Fruit fly (Drosophila melanogaster) whole organism, embryonic: ENCODE data around the gene MED27.

ENCODE experiments used
- Atf6 ChIP-seq: fragments of 200-800 bp; sonication (Bioruptor generic); IDR thresholded peaks from 2 replicates; pipeline ENCODE4 v1.3.6; 2022; ENCODE audit warnings: missing biosample characterization, missing genetic modification characterization
- CG10565 ChIP-seq: fragments of 200-800 bp; sonication (Bioruptor generic); optimal IDR thresholded peaks from 3 replicates; lab custom pipeline; 2016; ENCODE audit warnings: missing biosample characterization, mild to moderate bottlenecking, missing genetic modification characterization
- CG14965 ChIP-seq: fragments of 200-800 bp; sonication (Bioruptor generic); optimal IDR thresholded peaks from 2 replicates; lab custom pipeline; 2016; ENCODE audit warnings: missing biosample characterization, missing genetic modification characterization, borderline replicate concordance
- CG17186 ChIP-seq: fragments of 200-800 bp; sonication (Bioruptor generic); optimal IDR thresholded peaks from 3 replicates; lab custom pipeline; 2017; ENCODE audit warnings: missing biosample characterization, missing genetic modification reagents, missing genetic modification characterization
- CG17568 ChIP-seq: fragments of 200-800 bp; sonication (Bioruptor generic); optimal IDR thresholded peaks from 2 replicates; lab custom pipeline; 2018; ENCODE audit warnings: missing biosample characterization, mild to moderate bottlenecking, missing genetic modification characterization, moderate library complexity
- CG18619 ChIP-seq: fragments of 200-800 bp; sonication (Bioruptor generic); optimal IDR thresholded peaks from 3 replicates; lab custom pipeline; 2017; ENCODE audit warnings: missing biosample characterization, mild to moderate bottlenecking, missing genetic modification characterization
- CG18764 ChIP-seq: fragments of 200-800 bp; sonication (Bioruptor generic); optimal IDR thresholded peaks from 3 replicates; lab custom pipeline; 2016; ENCODE audit warnings: missing biosample characterization, missing genetic modification characterization
- CG2678 ChIP-seq: fragments of 200-800 bp; sonication (Bioruptor generic); optimal IDR thresholded peaks from 3 replicates; lab custom pipeline; 2019; ENCODE audit warnings: missing biosample characterization, mild to moderate bottlenecking, missing genetic modification characterization, moderate library complexity
- CG2712 ChIP-seq: fragments of 200-800 bp; optimal IDR thresholded peaks from 3 replicates; lab custom pipeline; 2019; ENCODE audit warnings: missing biosample characterization, mild to moderate bottlenecking, missing genetic modification characterization, moderate library complexity
- CG3065 ChIP-seq: fragments of 200-800 bp; sonication (Bioruptor generic); optimal IDR thresholded peaks from 2 replicates; lab custom pipeline; 2016; ENCODE audit warnings: missing biosample characterization, missing genetic modification characterization
- CG31441 ChIP-seq: fragments of 200-800 bp; sonication (Bioruptor generic); IDR thresholded peaks from 2 replicates; pipeline ENCODE4 v1.3.6; 2022; ENCODE audit warnings: missing biosample characterization, missing genetic modification characterization
- CG3838 ChIP-seq: fragments of 200-800 bp; sonication (Bioruptor generic); optimal IDR thresholded peaks from 3 replicates; lab custom pipeline; 2016; ENCODE audit warnings: missing biosample characterization, missing genetic modification characterization
- CG4424 ChIP-seq: fragments of 200-800 bp; sonication (Bioruptor generic); optimal IDR thresholded peaks from 3 replicates; lab custom pipeline; 2016; ENCODE audit warnings: missing biosample characterization, missing genetic modification characterization
- CG7556 ChIP-seq: fragments of 200-800 bp; sonication (Bioruptor generic); optimal IDR thresholded peaks from 2 replicates; lab custom pipeline; 2017; ENCODE audit warnings: missing biosample characterization, mild to moderate bottlenecking, missing genetic modification characterization
- CG9215 ChIP-seq: fragments of 200-800 bp; sonication (Bioruptor generic); IDR thresholded peaks from 2 replicates; pipeline ENCODE4 v1.3.6; 2022; ENCODE audit warnings: missing biosample characterization, missing genetic modification characterization
- Chrac-16 ChIP-seq: fragments of 200-800 bp; sonication (Bioruptor generic); optimal IDR thresholded peaks from 3 replicates; lab custom pipeline; 2016; ENCODE audit warnings: missing biosample characterization, missing genetic modification characterization
- E2f2 ChIP-seq: fragments of 200-800 bp; sonication (Bioruptor generic); IDR thresholded peaks from 2 replicates; pipeline ENCODE4 v1.3.6; 2022; ENCODE audit warnings: missing biosample characterization, missing genetic modification characterization
- Ets97D ChIP-seq: fragments of 200-800 bp; sonication (Bioruptor generic); optimal IDR thresholded peaks from 3 replicates; lab custom pipeline; 2016; ENCODE audit warnings: missing biosample characterization, missing genetic modification characterization
- GATAe ChIP-seq: fragments of 200-800 bp; sonication (Bioruptor generic); conservative IDR thresholded peaks from 2 replicates; pipeline ENCODE4 v1.3.6; 2022; ENCODE audit warnings: missing biosample characterization, missing genetic modification characterization
- Gug ChIP-seq: fragments of 200-800 bp; sonication (Bioruptor generic); IDR thresholded peaks from 4 replicates; pipeline ENCODE4 v1.3.6; 2022; ENCODE audit warnings: missing biosample characterization, missing genetic modification characterization
- H15 ChIP-seq: fragments of 200-800 bp; sonication (Bioruptor generic); IDR thresholded peaks from 3 replicates; pipeline ENCODE4 v1.3.6; 2022; ENCODE audit warnings: missing biosample characterization, missing genetic modification characterization
- Hey ChIP-seq: fragments of 200-800 bp; sonication (Bioruptor generic); optimal IDR thresholded peaks from 3 replicates; lab custom pipeline; 2018; ENCODE audit warnings: missing biosample characterization, mild to moderate bottlenecking, missing genetic modification characterization
- Hr51 ChIP-seq, 2 experiments: fragments of 200-800 bp; sonication (Bioruptor generic); optimal IDR thresholded peaks; 2 replicates in 1 of 2; 3 replicates in 1 of 2; lab custom pipeline; 2016 to 2018; ENCODE audit warnings: missing biosample characterization in 2 of 2, missing genetic modification characterization in 2 of 2, mild to moderate bottlenecking in 1 of 2, moderate library complexity in 1 of 2
- Mrtf ChIP-seq: fragments of 200-800 bp; sonication (Bioruptor generic); IDR thresholded peaks from 3 replicates; pipeline ENCODE4 v1.3.6; 2022; ENCODE audit warnings: missing biosample characterization, missing genetic modification characterization
- Nf-YB ChIP-seq: fragments of 200-800 bp; sonication (Bioruptor generic); optimal IDR thresholded peaks from 3 replicates; lab custom pipeline; 2019; ENCODE audit warnings: missing biosample characterization, mild to moderate bottlenecking, missing genetic modification characterization, moderate library complexity
- Poxn ChIP-seq: fragments of 200-800 bp; sonication (Bioruptor generic); IDR thresholded peaks from 2 replicates; pipeline ENCODE4 v1.3.6; 2022; ENCODE audit warnings: missing biosample characterization, missing genetic modification characterization
- Six4 ChIP-seq: fragments of 200-800 bp; sonication (Bioruptor generic); optimal IDR thresholded peaks from 2 replicates; lab custom pipeline; 2016; ENCODE audit warnings: missing biosample characterization, missing genetic modification characterization
- Sox100B ChIP-seq: fragments of 200-800 bp; sonication (Bioruptor generic); optimal IDR thresholded peaks from 3 replicates; lab custom pipeline; 2018; ENCODE audit warnings: missing biosample characterization, mild to moderate bottlenecking, missing genetic modification characterization
- Ssrp ChIP-seq: fragments of 200-800 bp; sonication (Bioruptor generic); optimal IDR thresholded peaks from 2 replicates; lab custom pipeline; 2018; ENCODE audit warnings: missing biosample characterization, mild to moderate bottlenecking, missing genetic modification characterization, moderate library complexity
- Stat92E ChIP-seq, 3 experiments: fragments of >200 bp in 2 of 3; fragments of 200-800 bp in 1 of 3; sonication (Bioruptor generic) in 1 of 3; optimal IDR thresholded peaks; 2 replicates each; lab custom pipeline; 2017 to 2019; ENCODE audit warnings: missing biosample characterization in 3 of 3, missing genetic modification characterization in 3 of 3, mild to moderate bottlenecking in 1 of 3, moderate library complexity in 1 of 3
- YL-1 ChIP-seq: fragments of 200-800 bp; sonication (Bioruptor generic); optimal IDR thresholded peaks from 3 replicates; lab custom pipeline; 2017; ENCODE audit warnings: missing biosample characterization, mild to moderate bottlenecking, missing genetic modification characterization
- ac ChIP-seq: fragments of 200-800 bp; sonication (Bioruptor generic); optimal IDR thresholded peaks from 3 replicates; lab custom pipeline; 2017; ENCODE audit warnings: missing biosample characterization, mild to moderate bottlenecking, missing genetic modification characterization
- ato ChIP-seq: fragments of 200-800 bp; sonication (Bioruptor generic); IDR thresholded peaks from 2 replicates; pipeline ENCODE4 v1.3.6; 2022; ENCODE audit warnings: missing biosample characterization, missing genetic modification characterization; ENCODE audit not compliant: partially characterized antibody
- bbx ChIP-seq: fragments of 200-800 bp; sonication (Bioruptor generic); IDR thresholded peaks from 2 replicates; pipeline ENCODE4 v1.3.6; 2022; ENCODE audit warnings: missing biosample characterization, missing genetic modification characterization; ENCODE audit not compliant: partially characterized antibody
- bcd ChIP-seq: fragments of 200-800 bp; sonication (Bioruptor generic); optimal IDR thresholded peaks from 2 replicates; lab custom pipeline; 2017; ENCODE audit warnings: missing biosample characterization, mild to moderate bottlenecking, missing genetic modification characterization
- crp ChIP-seq, 2 experiments: fragments of 200-800 bp; sonication (Bioruptor generic); optimal IDR thresholded peaks; 2 replicates in 1 of 2; 3 replicates in 1 of 2; lab custom pipeline; 2017; ENCODE audit warnings: missing biosample characterization in 2 of 2, missing genetic modification characterization in 2 of 2, mild to moderate bottlenecking in 1 of 2, moderate library complexity in 1 of 2
- gro ChIP-seq: fragments of 200-800 bp; sonication (Bioruptor generic); optimal IDR thresholded peaks from 2 replicates; lab custom pipeline; 2016; ENCODE audit warnings: missing biosample characterization, missing genetic modification characterization
- gt ChIP-seq: fragments of 200-800 bp; sonication (Bioruptor generic); IDR thresholded peaks from 2 replicates; pipeline ENCODE4 v1.3.6; 2022; ENCODE audit warnings: missing biosample characterization, missing genetic modification characterization
- lbe ChIP-seq: fragments of 200-800 bp; sonication (Bioruptor generic); optimal IDR thresholded peaks from 2 replicates; lab custom pipeline; 2016; ENCODE audit warnings: missing biosample characterization, mild to moderate bottlenecking, missing genetic modification characterization
- luna ChIP-seq: fragments of 200-800 bp; sonication (Bioruptor generic); optimal IDR thresholded peaks from 2 replicates; lab custom pipeline; 2016; ENCODE audit warnings: missing biosample characterization, missing genetic modification characterization
- mirr ChIP-seq: fragments of 200-800 bp; sonication (Bioruptor generic); optimal IDR thresholded peaks from 3 replicates; lab custom pipeline; 2018; ENCODE audit warnings: missing biosample characterization, mild to moderate bottlenecking, missing genetic modification characterization
- nmo ChIP-seq: fragments of 200-800 bp; sonication (Bioruptor generic); optimal IDR thresholded peaks from 2 replicates; lab custom pipeline; 2018; ENCODE audit warnings: missing biosample characterization, mild to moderate bottlenecking, missing genetic modification characterization, moderate library complexity
- pb ChIP-seq: fragments of 200-800 bp; sonication (Bioruptor generic); optimal IDR thresholded peaks from 3 replicates; lab custom pipeline; 2016; ENCODE audit warnings: missing biosample characterization, missing genetic modification characterization
- pfk ChIP-seq: fragments of 200-800 bp; sonication (Bioruptor generic); optimal IDR thresholded peaks from 2 replicates; lab custom pipeline; 2018; ENCODE audit warnings: missing biosample characterization, mild to moderate bottlenecking, missing genetic modification characterization, moderate library complexity
- psq ChIP-seq: fragments of 200-800 bp; sonication (Bioruptor generic); optimal IDR thresholded peaks from 2 replicates; lab custom pipeline; 2017; ENCODE audit warnings: missing biosample characterization, missing genetic modification characterization
- ranshi ChIP-seq: fragments of 200-800 bp; sonication (Bioruptor generic); IDR thresholded peaks from 2 replicates; pipeline ENCODE4 v1.3.6; 2022; ENCODE audit warnings: missing biosample characterization, missing genetic modification characterization
- rib ChIP-seq: fragments of 200-800 bp; sonication (Bioruptor generic); IDR thresholded peaks from 2 replicates; pipeline ENCODE4 v1.3.6; 2022; ENCODE audit warnings: missing biosample characterization, missing genetic modification characterization
- shn ChIP-seq: fragments of 200-800 bp; sonication (Bioruptor generic); optimal IDR thresholded peaks from 3 replicates; lab custom pipeline; 2016; ENCODE audit warnings: missing biosample characterization, missing genetic modification characterization
- slp2 ChIP-seq: fragments of 200-800 bp; sonication (Bioruptor generic); optimal IDR thresholded peaks from 2 replicates; lab custom pipeline; 2016; ENCODE audit warnings: missing biosample characterization, missing genetic modification characterization
- sna ChIP-seq: fragments of 200-800 bp; sonication (Bioruptor generic); IDR thresholded peaks from 2 replicates; pipeline ENCODE4 v1.3.6; 2022; ENCODE audit warnings: missing biosample characterization, missing genetic modification characterization; ENCODE audit not compliant: partially characterized antibody

Gene MED27

dm6 chr3R:5606477-5606876 lies 48.5 kb upstream of the MED27 start, which contains the start of gene asl (continued):
- TF ChIP-seq Nf-YB (GFP tag; lab: Kevin White, UChicago) = peak; percentile 33
- TF ChIP-seq CG17568 (GFP tag; lab: Kevin White, UChicago) = no peak
- no peak for TF ChIP-seq ato
- TF ChIP-seq gt (GFP tag; lab: Robert Waterston, UW) = no peak
- no peak for TF ChIP-seq CG10565 (GFP tag; lab: Kevin White, UChicago)
- TF ChIP-seq Hey (tag; lab: Kevin White, UChicago) = no peak
- peak; percentile 82 for TF ChIP-seq CG2712 (tag; lab: Kevin White, UChicago)
- 0 out of 2 replicates have a peak, but pooled peaks have one; percentile 15 for TF ChIP-seq ranshi (GFP tag; lab: Robert Waterston, UW)
- TF ChIP-seq ac (GFP tag; lab: Kevin White, UChicago) = no peak
- TF ChIP-seq CG31441 = no peak; the same call in 1 of the 2 replicates
- no peak for TF ChIP-seq Stat92E (GFP tag; optimal IDR thresholded peaks at IDR 0.05; lab: Kevin White, UChicago)
- TF ChIP-seq CG17186 = peak; percentile 100
- peak; percentile 33 for TF ChIP-seq CG7556
- TF ChIP-seq bbx (GFP tag; lab: Robert Waterston, UW) = no peak
- peak; percentile 19; the same call in 1 of the 2 replicates for TF ChIP-seq rib (GFP tag; lab: Robert Waterston, UW)
- TF ChIP-seq Mrtf (GFP tag; lab: Robert Waterston, UW) = 0 out of 3 replicates have a peak, but pooled peaks have one; percentile 29
- peak; percentile 14 for TF ChIP-seq pb (GFP tag; lab: Kevin White, UChicago)
- no peak for TF ChIP-seq sna (GFP tag; lab: Robert Waterston, UW)
- peak; percentile 91 for TF ChIP-seq YL-1 (GFP tag; lab: Kevin White, UChicago)
- TF ChIP-seq Six4 (GFP tag; lab: Kevin White, UChicago) = no peak
- peak; percentile 56 for TF ChIP-seq CG18619 (GFP tag; lab: Kevin White, UChicago)
- no peak for TF ChIP-seq Poxn (GFP tag; lab: Robert Waterston, UW)
- TF ChIP-seq Sox100B (GFP tag; lab: Kevin White, UChicago) = no peak
- TF ChIP-seq CG3065 (GFP tag; lab: Kevin White, UChicago) = peak; percentile 19
- TF ChIP-seq gro = peak; percentile 51
- TF ChIP-seq Ssrp (tag; lab: Kevin White, UChicago) = peak; percentile 57
- peak; percentile 55 for TF ChIP-seq Chrac-16
- no peak for TF ChIP-seq Gug
- TF ChIP-seq E2f2 (GFP tag; lab: Robert Waterston, UW) = peak; percentile 84
- no peak for TF ChIP-seq CG2678
- no peak for TF ChIP-seq CG14965 (GFP tag; lab: Kevin White, UChicago)
- peak; percentile 75 for TF ChIP-seq CG4424 (GFP tag; lab: Kevin White, UChicago)
- TF ChIP-seq lbe (GFP tag; lab: Kevin White, UChicago) = peak; percentile 41
- no peak for TF ChIP-seq mirr (GFP tag; lab: Kevin White, UChicago)
- peak; percentile 81 for TF ChIP-seq nmo
- TF ChIP-seq pfk (GFP tag; lab: Kevin White, UChicago) = no peak
- peak in 1 of 2 experiments; percentile 41 for TF ChIP-seq crp (GFP tag; optimal IDR thresholded peaks at IDR 0.05; lab: Kevin White, UChicago)
- peak; percentile 26; the same call in 1 of the 2 replicates for TF ChIP-seq CG9215 (GFP tag; lab: Robert Waterston, UW)
- TF ChIP-seq bcd (GFP tag; lab: Kevin White, UChicago) = peak; percentile 62
- no peak for TF ChIP-seq luna (GFP tag; lab: Kevin White, UChicago)
- no peak for TF ChIP-seq H15
- no peak for TF ChIP-seq GATAe (GFP tag; lab: Robert Waterston, UW)
- TF ChIP-seq CG3838 (GFP tag; lab: Kevin White, UChicago) = peak; percentile 14
- TF ChIP-seq Atf6 (GFP tag; lab: Robert Waterston, UW) = peak; percentile 56
- TF ChIP-seq Ets97D (GFP tag; lab: Kevin White, UChicago) = peak; percentile 66
- no peak for TF ChIP-seq slp2 (GFP tag; lab: Kevin White, UChicago)
- TF ChIP-seq psq (GFP tag; lab: Kevin White, UChicago) = peak; percentile 14
- no peak for TF ChIP-seq Hr51 (GFP tag; optimal IDR thresholded peaks at IDR 0.05; lab: Kevin White, UChicago)
- TF ChIP-seq shn (GFP tag; lab: Kevin White, UChicago) = peak; percentile 25
- peak; percentile 63 for TF ChIP-seq CG18764
